Comparison of ENCODE assay signal across 5 fruit fly cellular contexts in genomic region chr3L:7518351-7519102, dm6.
TF ChIP-seq lines count a peak whose summit lies in the region.

Gene ltl, plus strand, starts transcription at chr3L:7518997.

- TF ChIP-seq CTCF in whole organism, embryonic (GFP tag; optimal IDR thresholded peaks at IDR 0.05; lab: Kevin White, UChicago) = no peak

TF ChIP-seq in whole organism, adult, 20 proteins besides CTCF, POLR2A, EP300 and RAD21:
- TF ChIP-seq bab1 (GFP tag; optimal IDR thresholded peaks at IDR 0.05; lab: Kevin White, UChicago) (no peak), Hr96 (GFP tag; optimal IDR thresholded peaks at IDR 0.05; lab: Kevin White, UChicago) (no peak), tj (GFP tag; optimal IDR thresholded peaks at IDR 0.05; lab: Kevin White, UChicago) (no peak), cic (GFP tag; optimal IDR thresholded peaks at IDR 0.05; lab: Kevin White, UChicago) (peak; percentile 18)

TF ChIP-seq in whole organism, embryonic, 481 proteins besides CTCF, POLR2A, EP300 and RAD21 (continues in another document):
- TF ChIP-seq Dip3 (GFP tag; optimal IDR thresholded peaks at IDR 0.05; lab: Kevin White, UChicago) = no peak
- TF ChIP-seq CG1647 (GFP tag; optimal IDR thresholded peaks at IDR 0.05; lab: Kevin White, UChicago) = no peak
- no peak for TF ChIP-seq CG12071 (GFP tag; optimal IDR thresholded peaks at IDR 0.05; lab: Kevin White, UChicago)
- no peak for TF ChIP-seq seq (GFP tag; IDR thresholded peaks at IDR 0.05; lab: Robert Waterston, UW)
- TF ChIP-seq chinmo (GFP tag; IDR thresholded peaks at IDR 0.05; lab: Robert Waterston, UW; ENCODE audit: partially characterized antibody) = 0 out of 4 replicates have a peak, but pooled peaks have one; percentile 67
- no peak for TF ChIP-seq zen2 (GFP tag; IDR thresholded peaks at IDR 0.05; lab: Robert Waterston, UW; ENCODE audit: partially characterized antibody)
- TF ChIP-seq cato (GFP tag; optimal IDR thresholded peaks at IDR 0.05; lab: Kevin White, UChicago; ENCODE audit: borderline replicate concordance) = no peak
- no peak for TF ChIP-seq sim (GFP tag; IDR thresholded peaks at IDR 0.05; lab: Robert Waterston, UW)
- TF ChIP-seq Dbx (GFP tag; IDR thresholded peaks at IDR 0.05; lab: Robert Waterston, UW) = 0 out of 3 replicates have a peak, but pooled peaks have one; percentile 18
- peak; percentile 57 for TF ChIP-seq Med (GFP tag; lab: Kevin White, UChicago)
- no peak for TF ChIP-seq dimm (GFP tag; IDR thresholded peaks at IDR 0.05; lab: Robert Waterston, UW)
- no peak for TF ChIP-seq esg (GFP tag; conservative IDR thresholded peaks at IDR 0.05; lab: Robert Waterston, UW)
- TF ChIP-seq gsb-n (tag; optimal IDR thresholded peaks at IDR 0.05; lab: Kevin White, UChicago) = no peak
- TF ChIP-seq her (GFP tag; optimal IDR thresholded peaks at IDR 0.05; lab: Kevin White, UChicago) = no peak
- peak; percentile 48; the same call in 1 of the 3 replicates for TF ChIP-seq CG2199 (GFP tag; IDR thresholded peaks at IDR 0.05; lab: Robert Waterston, UW)
- no peak for TF ChIP-seq crc (GFP tag; optimal IDR thresholded peaks at IDR 0.05; lab: Kevin White, UChicago)
- no peak for TF ChIP-seq eyg (GFP tag; optimal IDR thresholded peaks at IDR 0.05; lab: Kevin White, UChicago)
- peak; percentile 82 for TF ChIP-seq Adf1 (GFP tag; IDR thresholded peaks at IDR 0.05; lab: Robert Waterston, UW)
- TF ChIP-seq CG16813 (GFP tag; IDR thresholded peaks at IDR 0.05; lab: Robert Waterston, UW; ENCODE audit: partially characterized antibody) = 0 out of 3 replicates have a peak, but pooled peaks have one; percentile 10
- no peak for TF ChIP-seq Dp (GFP tag; optimal IDR thresholded peaks at IDR 0.05; lab: Kevin White, UChicago)
- TF ChIP-seq HHEX (GFP tag; optimal IDR thresholded peaks at IDR 0.05; lab: Kevin White, UChicago) = no peak

TF ChIP-seq in whole organism, prepupa, 60 proteins besides CTCF, POLR2A, EP300 and RAD21:
- peak; percentile 18 for TF ChIP-seq CG3919 (GFP tag; optimal IDR thresholded peaks at IDR 0.05; lab: Kevin White, UChicago)
- peak; percentile 29 for TF ChIP-seq Eip78C (GFP tag; lab: Kevin White, UChicago)
- peak; percentile 21; the same call in 1 of the 3 replicates for TF ChIP-seq CG6163 (GFP tag; IDR thresholded peaks at IDR 0.05; lab: Robert Waterston, UW)
- TF ChIP-seq CG7368 (GFP tag; optimal IDR thresholded peaks at IDR 0.05; lab: Kevin White, UChicago) = no peak

TF ChIP-seq in whole organism, pupa, 21 proteins besides CTCF, POLR2A, EP300 and RAD21:
- peak; percentile 1 for TF ChIP-seq Pif1B (GFP tag; optimal IDR thresholded peaks at IDR 0.05; lab: Kevin White, UChicago)
- TF ChIP-seq CG15710 (tag; optimal IDR thresholded peaks at IDR 0.05; lab: Kevin White, UChicago) = no peak
- no peak for TF ChIP-seq CG8159 (tag; optimal IDR thresholded peaks at IDR 0.05; lab: Kevin White, UChicago)
- TF ChIP-seq CG9948 (tag; optimal IDR thresholded peaks at IDR 0.05; lab: Kevin White, UChicago) = no peak
- no peak for TF ChIP-seq CG4496 (GFP tag; IDR thresholded peaks at IDR 0.05; lab: Robert Waterston, UW)
- no peak for TF ChIP-seq gl (tag; optimal IDR thresholded peaks at IDR 0.05; lab: Kevin White, UChicago)

TF ChIP-seq in whole organism, wandering third instar larva, 38 proteins besides CTCF, POLR2A, EP300 and RAD21:
- no peak for TF ChIP-seq Hr83 (GFP tag; optimal IDR thresholded peaks at IDR 0.05; lab: Kevin White, UChicago; ENCODE audit: poor library complexity, severe bottlenecking)
- no peak for TF ChIP-seq dl (GFP tag; optimal IDR thresholded peaks at IDR 0.05; lab: Kevin White, UChicago; ENCODE audit: insufficient read depth in 1 of 2, partially characterized antibody in 2 of 2)
- TF ChIP-seq Vsx2 (GFP tag; optimal IDR thresholded peaks at IDR 0.05; lab: Kevin White, UChicago; ENCODE audit: partially characterized antibody) = peak; percentile 20
- TF ChIP-seq Sp1 (GFP tag; optimal IDR thresholded peaks at IDR 0.05; lab: Kevin White, UChicago) = no peak
- no peak for TF ChIP-seq tai (GFP tag; optimal IDR thresholded peaks at IDR 0.05; lab: Kevin White, UChicago)
- no peak for TF ChIP-seq sv (GFP tag; optimal IDR thresholded peaks at IDR 0.05; lab: Kevin White, UChicago)
- peak; percentile 91 for TF ChIP-seq Dfd (GFP tag; optimal IDR thresholded peaks at IDR 0.05; lab: Kevin White, UChicago)
